Worm (Caenorhabditis elegans) whole organism, young adult: ENCODE data around the gene F01F1.2.

Experiments used
- B0035.1 ChIP-seq: sonication (generic microtip); optimal IDR thresholded peaks from 2 replicates; lab custom pipeline; 2016; ENCODE audit warnings: missing genetic modification characterization, mild to moderate bottlenecking, missing compliant biosample characterization, missing genotype, missing genetic modification reagents
- F49E8.2 ChIP-seq: sonication (generic microtip); optimal IDR thresholded peaks from 3 replicates; lab custom pipeline; 2017; ENCODE audit warnings: missing genetic modification characterization, mild to moderate bottlenecking, missing compliant biosample characterization, antibody characterized with exemption, moderate library complexity; ENCODE audit not compliant: insufficient read depth
- Y53G8AR.9 ChIP-seq: fragments of 200-800 bp; sonication (Bioruptor generic); conservative IDR thresholded peaks from 2 replicates; pipeline ENCODE4 v1.3.6; 2022; ENCODE audit warnings: missing genetic modification reagents, missing genetic modification characterization, missing compliant biosample characterization
- atf-7 ChIP-seq: sonication (generic microtip); optimal IDR thresholded peaks from 2 replicates; lab custom pipeline; 2017; ENCODE audit warnings: mild to moderate bottlenecking, missing genetic modification characterization, missing compliant biosample characterization
- nfyb-1 ChIP-seq: fragments of 200-800 bp; sonication (Bioruptor generic); IDR thresholded peaks from 2 replicates; pipeline ENCODE4 v1.3.6; 2022; ENCODE audit warnings: missing genetic modification reagents, missing genetic modification characterization, missing compliant biosample characterization
- tbp1 ChIP-seq: fragments of 200-800 bp; sonication (Bioruptor generic); optimal IDR thresholded peaks from 2 replicates; lab custom pipeline; 2018; ENCODE audit warnings: mild to moderate bottlenecking, missing genetic modification characterization, missing compliant biosample characterization

Gene F01F1.2

ce11 chrIII:5925724-5926123, 47.4 kb downstream of the F01F1.2 start, which contains the start of the genes dnc-2 and bcl-7 (continued):
- TF ChIP-seq F49E8.2 (tag; lab: Kevin White, UChicago) = no peak
- no peak for TF ChIP-seq Y53G8AR.9
- no peak for TF ChIP-seq tbp1 (GFP tag; lab: Kevin White, UChicago)
- no peak for TF ChIP-seq B0035.1 (tag; lab: Kevin White, UChicago)
- no peak for TF ChIP-seq atf-7 (tag; lab: Kevin White, UChicago)
- TF ChIP-seq nfyb-1 = no peak
